Fruit fly (Drosophila melanogaster): ENCODE data around the gene tHMG2.

The tHMG2 gene

dm6 chr3R:22492767-22493166, at the start of gene tHMG2:
tHMG2 (plus strand) TSS chr3R:22492953.
- TF ChIP-seq Myc (optimal IDR thresholded peaks at IDR 0.05) = no peak
- TF ChIP-seq insv (optimal IDR thresholded peaks at IDR 0.05) = no peak
- no peak for TF ChIP-seq h (optimal IDR thresholded peaks at IDR 0.05)
- TF ChIP-seq ttk (optimal IDR thresholded peaks at IDR 0.05) = no peak
- no peak for TF ChIP-seq Sin3A (optimal IDR thresholded peaks at IDR 0.05)
- no peak for TF ChIP-seq psq (optimal IDR thresholded peaks at IDR 0.05)

- no peak for TF ChIP-seq h (optimal IDR thresholded peaks at IDR 0.05)
- TF ChIP-seq Myc (optimal IDR thresholded peaks at IDR 0.05) = no peak
- TF ChIP-seq ttk (optimal IDR thresholded peaks at IDR 0.05) = no peak
- TF ChIP-seq insv (optimal IDR thresholded peaks at IDR 0.05) = no peak
- TF ChIP-seq Sin3A (optimal IDR thresholded peaks at IDR 0.05) = no peak
- TF ChIP-seq psq (optimal IDR thresholded peaks at IDR 0.05) = no peak
Measured at dm6 chr3R:22446493-22446892, 46.3 kb upstream of the tHMG2 start, which contains the start of gene CG12499. CG12499 (minus strand) TSS chr3R:22446587.

dm6 chr3R:22447195-22447873, 45.4 kb upstream of the tHMG2 start, which contains the start of gene CG34288:
CG34288 (minus strand) TSS chr3R:22447263.
- TF ChIP-seq psq (optimal IDR thresholded peaks at IDR 0.05) (no peak), Myc (optimal IDR thresholded peaks at IDR 0.05) (no peak), h (optimal IDR thresholded peaks at IDR 0.05) (no peak), insv (optimal IDR thresholded peaks at IDR 0.05) (no peak)

- TF ChIP-seq insv (optimal IDR thresholded peaks at IDR 0.05) (no peak), Sin3A (optimal IDR thresholded peaks at IDR 0.05) (no peak), h (optimal IDR thresholded peaks at IDR 0.05) (no peak), psq (optimal IDR thresholded peaks at IDR 0.05) (peak; percentile 39), Myc (optimal IDR thresholded peaks at IDR 0.05) (no peak), ttk (optimal IDR thresholded peaks at IDR 0.05) (no peak)
Measured at dm6 chr3R:22447874-22448254, 44.9 kb upstream of the tHMG2 start, which contains the start of gene CG34376. CG34376 (plus strand) TSS chr3R:22448099.

dm6 chr3R:22449871-22450424, 42.8 kb upstream of the tHMG2 start:
- TF ChIP-seq psq (optimal IDR thresholded peaks at IDR 0.05) (no peak), Sin3A (optimal IDR thresholded peaks at IDR 0.05) (no peak), insv (optimal IDR thresholded peaks at IDR 0.05) (no peak), Myc (optimal IDR thresholded peaks at IDR 0.05) (no peak), h (optimal IDR thresholded peaks at IDR 0.05) (no peak), ttk (optimal IDR thresholded peaks at IDR 0.05) (no peak)

- no peak for TF ChIP-seq Sin3A (optimal IDR thresholded peaks at IDR 0.05)
Measured at dm6 chr3R:22454397-22455334, 38.1 kb upstream of the tHMG2 start.

dm6 chr3R:22455335-22455985, 37.3 kb upstream of the tHMG2 start:
- TF ChIP-seq Sin3A (optimal IDR thresholded peaks at IDR 0.05) (no peak), insv (optimal IDR thresholded peaks at IDR 0.05) (no peak), psq (optimal IDR thresholded peaks at IDR 0.05) (no peak), h (optimal IDR thresholded peaks at IDR 0.05) (no peak), Myc (optimal IDR thresholded peaks at IDR 0.05) (no peak), ttk (optimal IDR thresholded peaks at IDR 0.05) (no peak)

- TF ChIP-seq psq (optimal IDR thresholded peaks at IDR 0.05) (no peak), h (optimal IDR thresholded peaks at IDR 0.05) (no peak)
Measured at dm6 chr3R:22456007-22456406, 36.7 kb upstream of the tHMG2 start.

- TF ChIP-seq psq (optimal IDR thresholded peaks at IDR 0.05) = no peak
- TF ChIP-seq insv (optimal IDR thresholded peaks at IDR 0.05) = no peak
- no peak for TF ChIP-seq Sin3A (optimal IDR thresholded peaks at IDR 0.05)
- no peak for TF ChIP-seq ttk (optimal IDR thresholded peaks at IDR 0.05)
- TF ChIP-seq h (optimal IDR thresholded peaks at IDR 0.05) = no peak
- TF ChIP-seq Myc (optimal IDR thresholded peaks at IDR 0.05) = no peak
Measured at dm6 chr3R:22461673-22462585, 30.8 kb upstream of the tHMG2 start, which contains the start of the genes Rpn7 and AP-2mu. Rpn7 (minus strand) TSS chr3R:22462054. AP-2mu (plus strand) TSS chr3R:22462455.

- TF ChIP-seq insv (optimal IDR thresholded peaks at IDR 0.05) = no peak
- TF ChIP-seq psq (optimal IDR thresholded peaks at IDR 0.05) = no peak
- no peak for TF ChIP-seq h (optimal IDR thresholded peaks at IDR 0.05)
- TF ChIP-seq ttk (optimal IDR thresholded peaks at IDR 0.05) = no peak
- TF ChIP-seq Sin3A (optimal IDR thresholded peaks at IDR 0.05) = no peak
- no peak for TF ChIP-seq Myc (optimal IDR thresholded peaks at IDR 0.05)
Measured at dm6 chr3R:22464611-22465113, 28.1 kb upstream of the tHMG2 start, which contains the start of gene CG7054. CG7054 (plus strand) TSS chr3R:22464985.

dm6 chr3R:22465138-22465537, 27.6 kb upstream of the tHMG2 start:
- TF ChIP-seq h (optimal IDR thresholded peaks at IDR 0.05) (no peak), Myc (optimal IDR thresholded peaks at IDR 0.05) (no peak), Sin3A (optimal IDR thresholded peaks at IDR 0.05) (no peak), ttk (optimal IDR thresholded peaks at IDR 0.05) (no peak), insv (optimal IDR thresholded peaks at IDR 0.05) (no peak), psq (optimal IDR thresholded peaks at IDR 0.05) (no peak)
